Fruit fly (Drosophila melanogaster) whole organism, pupa: Measurements from ENCODE around the gene Pde6.

Experiments used
- CG10348 ChIP-seq: fragments of 200-800 bp; sonication (Bioruptor generic); IDR thresholded peaks from 2 replicates; pipeline ENCODE4 v1.3.6; 2022; ENCODE audit warnings: missing biosample characterization, missing genetic modification characterization
- CG12605 ChIP-seq: fragments of 200-800 bp; sonication (Bioruptor generic); IDR thresholded peaks from 2 replicates; pipeline ENCODE4 v1.3.6; 2022; ENCODE audit warnings: missing biosample characterization, missing genetic modification characterization
- CG13204 ChIP-seq: fragments of 200-800 bp; sonication (Bioruptor generic); optimal IDR thresholded peaks from 2 replicates; lab custom pipeline; 2018; ENCODE audit warnings: missing biosample characterization, mild to moderate bottlenecking, missing genetic modification characterization, moderate library complexity
- CG14655 ChIP-seq: fragments of 200-800 bp; sonication (Bioruptor generic); optimal IDR thresholded peaks from 3 replicates; lab custom pipeline; 2017; ENCODE audit warnings: mild to moderate bottlenecking, missing biosample characterization, missing genetic modification reagents, missing genetic modification characterization
- CG15710 ChIP-seq: fragments of 200-800 bp; sonication (Bioruptor generic); optimal IDR thresholded peaks from 2 replicates; lab custom pipeline; 2018; ENCODE audit warnings: missing biosample characterization, mild to moderate bottlenecking, missing genetic modification characterization, moderate library complexity
- CG17806 ChIP-seq: fragments of 200-800 bp; sonication (Bioruptor generic); optimal IDR thresholded peaks from 2 replicates; lab custom pipeline; 2018; ENCODE audit warnings: missing biosample characterization, mild to moderate bottlenecking, missing genetic modification characterization, moderate library complexity
- CG32121 ChIP-seq: fragments of 200-800 bp; sonication (Bioruptor generic); IDR thresholded peaks from 2 replicates; pipeline ENCODE4 v1.3.6; 2022; ENCODE audit warnings: missing biosample characterization, missing genetic modification characterization
- CG34367 ChIP-seq: fragments of 200-800 bp; sonication (Bioruptor generic); optimal IDR thresholded peaks from 2 replicates; lab custom pipeline; 2018; ENCODE audit warnings: missing biosample characterization, mild to moderate bottlenecking, missing genetic modification characterization
- CG4496 ChIP-seq: fragments of 200-800 bp; sonication (Bioruptor generic); IDR thresholded peaks from 3 replicates; pipeline ENCODE4 v1.3.6; 2022; ENCODE audit warnings: missing biosample characterization, missing genetic modification characterization
- CG8159 ChIP-seq: fragments of 200-800 bp; sonication (Bioruptor generic); optimal IDR thresholded peaks from 3 replicates; lab custom pipeline; 2018; ENCODE audit warnings: missing biosample characterization, mild to moderate bottlenecking, missing genetic modification characterization, moderate library complexity
- CG8301 ChIP-seq: fragments of 200-800 bp; sonication (Bioruptor generic); optimal IDR thresholded peaks from 2 replicates; lab custom pipeline; 2018; ENCODE audit warnings: missing biosample characterization, mild to moderate bottlenecking, missing genetic modification characterization
- CG9948 ChIP-seq: fragments of 200-800 bp; sonication (Bioruptor generic); optimal IDR thresholded peaks from 2 replicates; lab custom pipeline; 2018; ENCODE audit warnings: missing biosample characterization, mild to moderate bottlenecking, missing genetic modification characterization, moderate library complexity
- D1 ChIP-seq: fragments of 200-800 bp; sonication (Bioruptor generic); optimal IDR thresholded peaks from 2 replicates; lab custom pipeline; 2018; ENCODE audit warnings: missing biosample characterization, mild to moderate bottlenecking, missing genetic modification characterization, moderate library complexity
- EcR ChIP-seq: fragments of 200-800 bp; sonication (Bioruptor generic); optimal IDR thresholded peaks from 3 replicates; lab custom pipeline; 2019; ENCODE audit warnings: missing biosample characterization, missing genetic modification characterization, mild to moderate bottlenecking, moderate library complexity, missing genetic modification reagents
- Ets98B ChIP-seq: fragments of 200-800 bp; sonication (Bioruptor generic); IDR thresholded peaks from 2 replicates; pipeline ENCODE4 v1.3.6; 2022; ENCODE audit warnings: missing biosample characterization, missing genetic modification characterization
- Pif1A ChIP-seq: fragments of 200-800 bp; sonication (Bioruptor generic); optimal IDR thresholded peaks from 3 replicates; lab custom pipeline; 2016; ENCODE audit warnings: missing biosample characterization, missing genetic modification characterization
- Pif1B ChIP-seq: fragments of 200-800 bp; sonication (Bioruptor generic); optimal IDR thresholded peaks from 3 replicates; lab custom pipeline; 2016; ENCODE audit warnings: missing biosample characterization, missing genetic modification characterization
- Snoo ChIP-seq: fragments of 200-800 bp; sonication (Bioruptor generic); optimal IDR thresholded peaks from 3 replicates; lab custom pipeline; 2017; ENCODE audit warnings: missing biosample characterization, mild to moderate bottlenecking, missing genetic modification characterization, inconsistent platforms
- fd96Ca ChIP-seq: fragments of 200-800 bp; sonication (Bioruptor generic); IDR thresholded peaks from 3 replicates; pipeline ENCODE4 v1.3.6; 2022; ENCODE audit warnings: missing biosample characterization, missing genetic modification characterization
- gl ChIP-seq: fragments of 200-800 bp; sonication (Bioruptor generic); optimal IDR thresholded peaks from 2 replicates; lab custom pipeline; 2018; ENCODE audit warnings: missing biosample characterization, mild to moderate bottlenecking, missing genetic modification characterization
- rn ChIP-seq: fragments of 200-800 bp; sonication (Bioruptor generic); IDR thresholded peaks from 2 replicates; pipeline ENCODE4 v1.3.6; 2022; ENCODE audit warnings: missing biosample characterization, missing genetic modification characterization

Pde6 gene

DNA sequence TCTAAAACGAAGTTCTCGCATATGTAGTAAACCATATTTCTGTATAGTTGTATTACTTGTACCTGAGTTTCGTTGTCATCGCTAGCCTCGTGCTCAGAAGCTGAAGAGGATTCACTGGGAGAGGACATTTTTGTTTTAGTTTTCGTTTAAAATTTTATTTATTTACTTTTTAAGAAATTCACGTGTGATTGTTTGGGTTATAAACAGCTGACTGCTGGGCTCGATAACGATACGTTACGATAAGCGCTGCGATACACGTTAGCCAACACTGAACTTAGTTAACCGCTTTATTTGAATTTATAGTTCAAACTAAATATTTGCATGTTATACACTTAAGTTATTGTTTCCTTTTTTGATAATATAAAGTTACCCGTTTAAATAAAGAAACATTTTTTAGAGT is 44.7 kb downstream of the Pde6 start, which contains the start of gene CG8461:
Gene CG8461, minus strand, starts transcription at position 218 of the 400 bp plus-strand sequence.
- TF ChIP-seq CG34367 (tag; lab: Kevin White, UChicago) (no peak), CG13204 (GFP tag; lab: Kevin White, UChicago) (no peak), CG15710 (tag; lab: Kevin White, UChicago) (no peak), CG12605 (GFP tag; lab: Robert Waterston, UW) (no peak), CG8159 (no peak), Pif1A (GFP tag; lab: Kevin White, UChicago) (no peak), CG8301 (tag; lab: Kevin White, UChicago) (no peak), D1 (tag; lab: Kevin White, UChicago) (no peak), CG14655 (no peak), Ets98B (GFP tag; lab: Robert Waterston, UW) (no peak), gl (tag; lab: Kevin White, UChicago) (no peak), CG17806 (no peak)

DNA sequence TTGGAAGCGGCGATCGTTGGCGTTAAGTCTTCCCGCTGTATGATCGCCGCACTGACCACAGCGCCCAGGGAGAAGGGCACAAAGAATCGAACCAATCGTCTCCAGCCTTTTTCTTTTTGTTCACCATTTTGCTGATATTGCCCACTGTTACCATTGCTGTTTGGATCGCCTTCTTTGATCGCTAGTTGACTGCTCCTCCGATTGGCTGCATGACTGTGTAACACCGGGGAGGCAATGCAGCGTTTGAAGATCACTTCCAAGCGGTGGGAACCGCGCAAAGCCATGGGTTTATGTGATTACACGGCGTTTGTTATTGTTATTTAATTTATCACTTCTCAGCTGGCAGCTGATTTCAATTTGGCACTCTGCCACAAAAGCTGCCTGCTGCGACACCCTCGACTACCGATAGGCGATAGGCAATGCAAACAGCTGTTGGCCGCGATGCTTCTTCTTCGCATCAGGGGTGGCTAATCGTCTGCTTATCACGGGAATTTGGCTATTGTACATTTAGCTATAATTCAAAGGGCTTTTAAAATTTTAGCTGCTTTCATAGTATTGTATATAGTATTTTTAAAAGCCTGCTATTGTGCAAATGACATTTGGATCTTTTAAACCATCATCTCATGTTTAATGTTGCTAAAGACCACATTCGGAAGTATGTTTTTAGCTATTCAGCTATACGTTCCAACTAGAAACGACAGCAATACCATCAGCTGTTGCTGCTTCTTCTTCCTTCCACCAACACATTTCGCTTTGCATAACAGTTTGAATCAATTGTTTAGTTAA is 46.8 kb downstream of the Pde6 start, which contains the start of the genes HtrA2 and mRpL11:
Gene HtrA2, minus strand, starts transcription at position 590 of the 786 bp plus-strand sequence.
Gene mRpL11, plus strand, starts transcription at position 716 of the 786 bp plus-strand sequence.
- TF ChIP-seq CG8301 (tag; lab: Kevin White, UChicago) (peak; percentile 9), CG4496 (peak; percentile 53; the same call in 2 of the 3 replicates), CG34367 (tag; lab: Kevin White, UChicago) (peak; percentile 38), Pif1B (no peak), CG17806 (peak; percentile 34), Pif1A (GFP tag; lab: Kevin White, UChicago) (peak; percentile 27), Snoo (tag; lab: Kevin White, UChicago) (peak; percentile 25), CG15710 (tag; lab: Kevin White, UChicago) (peak; percentile 47), CG8159 (peak; percentile 54), CG14655 (no peak), CG32121 (GFP tag; lab: Robert Waterston, UW) (no peak)

DNA sequence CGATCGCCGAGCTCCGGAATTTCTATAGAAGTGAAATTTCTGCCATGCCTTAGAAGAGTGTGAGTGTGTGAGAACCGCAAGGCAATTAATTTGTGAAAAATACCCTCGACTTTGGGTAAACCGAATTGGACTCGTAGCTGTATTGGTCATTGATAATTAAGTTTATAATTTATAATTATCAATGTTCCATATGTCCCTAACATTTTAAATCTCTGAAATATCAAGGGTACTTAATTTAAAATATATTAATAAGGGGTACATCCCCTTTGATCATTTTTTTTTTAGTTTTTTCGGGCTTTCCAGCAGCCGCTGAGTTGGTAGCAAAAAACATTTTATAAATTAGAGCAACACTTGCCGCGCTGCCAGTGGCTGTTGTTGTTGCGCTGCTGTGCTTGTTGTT is 53.0 kb downstream of the Pde6 start:
- TF ChIP-seq CG8301 (tag; lab: Kevin White, UChicago): peak; percentile 44
- TF ChIP-seq Pif1B: no peak
- TF ChIP-seq CG12605 (GFP tag; lab: Robert Waterston, UW): 0 out of 2 replicates have a peak, but pooled peaks have one; percentile 10

DNA sequence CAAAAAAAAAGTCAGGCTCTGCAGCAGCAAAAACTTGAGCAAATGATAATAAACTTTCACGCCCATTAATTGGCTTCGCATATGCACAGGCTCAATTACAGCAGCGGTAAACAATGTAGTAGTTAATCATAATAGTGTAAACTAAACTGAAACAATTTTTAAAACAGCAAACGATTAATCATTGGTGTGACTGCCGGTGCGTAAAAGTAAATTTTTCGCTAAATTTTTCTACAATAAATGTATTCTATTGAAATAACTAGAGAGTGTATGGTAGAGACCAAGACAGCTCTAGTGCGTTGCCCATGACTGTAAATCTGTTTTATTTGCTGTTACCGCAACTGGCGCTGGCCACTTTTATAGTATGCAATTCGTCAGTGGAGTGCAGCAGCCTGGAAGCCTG is 60.0 kb downstream of the Pde6 start:
- peak; percentile 59 for TF ChIP-seq CG8159
- TF ChIP-seq Pif1A (GFP tag; lab: Kevin White, UChicago): peak; percentile 62
- TF ChIP-seq EcR (GFP tag; lab: Kevin White, UChicago): no peak
- peak; percentile 29 for TF ChIP-seq CG8301 (tag; lab: Kevin White, UChicago)
- 0 out of 2 replicates have a peak, but pooled peaks have one; percentile 44 for TF ChIP-seq rn (GFP tag; lab: Robert Waterston, UW)
- peak; percentile 66 for TF ChIP-seq CG15710 (tag; lab: Kevin White, UChicago)
- peak; percentile 53 for TF ChIP-seq Snoo (tag; lab: Kevin White, UChicago)
- TF ChIP-seq CG14655: peak; percentile 58
- TF ChIP-seq CG13204 (GFP tag; lab: Kevin White, UChicago): peak; percentile 32
- peak; percentile 73; the same call in 1 of the 2 replicates for TF ChIP-seq CG32121 (GFP tag; lab: Robert Waterston, UW)
- TF ChIP-seq CG9948 (tag; lab: Kevin White, UChicago): peak; percentile 58
- TF ChIP-seq D1 (tag; lab: Kevin White, UChicago): no peak
- peak; percentile 66; the same call in 2 of the 3 replicates for TF ChIP-seq CG4496
- TF ChIP-seq CG34367 (tag; lab: Kevin White, UChicago): peak; percentile 54
- TF ChIP-seq CG10348 (GFP tag; lab: Robert Waterston, UW): no peak
- TF ChIP-seq gl (tag; lab: Kevin White, UChicago): no peak
- TF ChIP-seq Pif1B: peak; percentile 65
- no peak for TF ChIP-seq CG12605 (GFP tag; lab: Robert Waterston, UW)
- TF ChIP-seq CG17806: peak; percentile 42
- peak; percentile 47; the same call in 1 of the 3 replicates for TF ChIP-seq fd96Ca (GFP tag; lab: Robert Waterston, UW)
- peak; percentile 71 for TF ChIP-seq Ets98B (GFP tag; lab: Robert Waterston, UW)

DNA sequence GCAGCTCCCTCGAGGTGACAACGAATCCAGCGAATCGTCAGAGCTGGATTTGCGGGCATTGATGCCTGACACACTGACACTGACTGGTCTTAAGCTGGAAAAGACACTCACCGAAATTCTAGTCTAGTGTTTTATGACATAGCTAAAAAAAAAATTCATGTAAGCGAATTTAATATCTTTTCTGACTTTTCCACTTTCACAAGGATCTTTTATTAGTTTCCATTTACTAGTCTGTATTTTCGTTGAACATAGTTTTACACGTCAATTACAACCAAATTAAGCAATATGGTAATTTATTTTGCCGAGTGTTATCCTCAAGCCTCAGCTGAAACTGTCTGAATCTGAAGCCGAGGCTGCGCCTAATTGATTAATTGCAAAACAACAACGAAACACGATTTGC is 61.7 kb downstream of the Pde6 start:
- TF ChIP-seq CG10348 (GFP tag; lab: Robert Waterston, UW): no peak
- TF ChIP-seq fd96Ca (GFP tag; lab: Robert Waterston, UW): no peak
- TF ChIP-seq Ets98B (GFP tag; lab: Robert Waterston, UW): peak; percentile 41; the same call in 1 of the 2 replicates
- no peak for TF ChIP-seq D1 (tag; lab: Kevin White, UChicago)
- peak; percentile 23 for TF ChIP-seq CG14655
- TF ChIP-seq CG17806: peak; percentile 28
- TF ChIP-seq CG15710 (tag; lab: Kevin White, UChicago): peak; percentile 16
- TF ChIP-seq CG8159: peak; percentile 42
- TF ChIP-seq rn (GFP tag; lab: Robert Waterston, UW): no peak
- peak; percentile 19 for TF ChIP-seq CG9948 (tag; lab: Kevin White, UChicago)
- TF ChIP-seq CG8301 (tag; lab: Kevin White, UChicago): peak; percentile 10
- TF ChIP-seq EcR (GFP tag; lab: Kevin White, UChicago): no peak
- TF ChIP-seq Snoo (tag; lab: Kevin White, UChicago): peak; percentile 8
- no peak for TF ChIP-seq Pif1A (GFP tag; lab: Kevin White, UChicago)
